Worm (Caenorhabditis elegans) whole organism, L2 larva: ENCODE measurements around the gene otpl-8.

ENCODE experiments used
- F13H6.1 ChIP-seq: sonication (generic microtip); optimal IDR thresholded peaks from 2 replicates; lab custom pipeline; 2016; ENCODE audit warnings: missing genetic modification characterization, missing compliant biosample characterization
- ama-1 ChIP-seq: fragments of 150-350 bp; optimal IDR thresholded peaks from 2 replicates; lab custom pipeline; 2018; ENCODE audit warnings: inconsistent platforms
- ceh-16 ChIP-seq: fragments of 150-350 bp; optimal IDR thresholded peaks from 2 replicates; lab custom pipeline; 2014; ENCODE audit warnings: missing biosample characterization, missing genetic modification characterization
- lin-11 ChIP-seq: fragments of 150-350 bp; sonication (generic microtip); optimal IDR thresholded peaks from 2 replicates; lab custom pipeline; 2014; ENCODE audit warnings: missing biosample characterization, missing genetic modification characterization, inconsistent platforms, mixed read lengths
- lsy-2 ChIP-seq, 2 experiments: fragments of 150-350 bp in 1 of 2; sonication (generic microtip) in 1 of 2; optimal IDR thresholded peaks; 2 replicates each; lab custom pipeline; 2014 to 2017; ENCODE audit warnings: missing biosample characterization in 2 of 2, missing genetic modification characterization in 2 of 2
- mab-5 ChIP-seq: fragments of 150-350 bp; optimal IDR thresholded peaks from 2 replicates; lab custom pipeline; 2014; ENCODE audit warnings: missing biosample characterization, missing genetic modification characterization
- nhr-10 ChIP-seq: sonication (generic microtip); optimal IDR thresholded peaks from 2 replicates; lab custom pipeline; 2017; ENCODE audit warnings: missing biosample characterization, missing genetic modification characterization
- nhr-12 ChIP-seq: fragments of 150-350 bp; optimal IDR thresholded peaks from 2 replicates; lab custom pipeline; 2014; ENCODE audit warnings: missing biosample characterization, missing genetic modification characterization
- snpc-4 ChIP-seq: fragments of 150-350 bp; optimal IDR thresholded peaks from 2 replicates; lab custom pipeline; 2014; ENCODE audit warnings: missing biosample characterization, missing genetic modification characterization
- unc-39 ChIP-seq: fragments of 150-350 bp; optimal IDR thresholded peaks from 2 replicates; lab custom pipeline; 2014; ENCODE audit warnings: missing biosample characterization, missing genetic modification characterization
- unc-62 ChIP-seq: fragments of 150-350 bp; optimal IDR thresholded peaks from 2 replicates; lab custom pipeline; 2014; ENCODE audit warnings: missing biosample characterization, missing genetic modification reagents, missing genetic modification characterization
- zag-1 ChIP-seq: fragments of 150-350 bp; optimal IDR thresholded peaks from 2 replicates; lab custom pipeline; 2014; ENCODE audit warnings: missing biosample characterization, missing genetic modification characterization
- ztf-11 ChIP-seq: sonication (generic microtip); optimal IDR thresholded peaks from 2 replicates; lab custom pipeline; 2017; ENCODE audit warnings: missing biosample characterization, missing genetic modification characterization

- no peak for TF ChIP-seq lsy-2 (tag; optimal IDR thresholded peaks at IDR 0.05; lab: Kevin White, UChicago)
- TF ChIP-seq nhr-10 (tag; lab: Kevin White, UChicago), result no peak
- TF ChIP-seq mab-5, result no peak
- TF ChIP-seq F13H6.1 (tag; lab: Kevin White, UChicago), result no peak
- TF ChIP-seq ceh-16, result no peak
- no peak for TF ChIP-seq ama-1
- TF ChIP-seq snpc-4 (tag; lab: Kevin White, UChicago), result no peak
- no peak for TF ChIP-seq zag-1 (tag; lab: Kevin White, UChicago)
- no peak for TF ChIP-seq unc-39
- TF ChIP-seq lin-11, result no peak
- TF ChIP-seq unc-62 (GFP tag; lab: Kevin White, UChicago), result no peak
- TF ChIP-seq nhr-12, result no peak
- TF ChIP-seq ztf-11 (tag; lab: Kevin White, UChicago), result no peak
These were observed 13.4 kb upstream of the otpl-8 start for ce11 chrX:12284161-12284560.
